Fruit fly (Drosophila melanogaster) whole organism, embryonic: Measurements from ENCODE around the gene Rad1.
A peak's percentile ranks its signal among the peaks of the same experiment; 100 is the strongest.

Experiments
- Atf3 ChIP-seq: fragments of 200-800 bp; sonication (Bioruptor generic); optimal IDR thresholded peaks from 3 replicates; lab custom pipeline; 2016; ENCODE audit warnings: missing biosample characterization, missing genetic modification characterization
- BEAF-32 ChIP-seq: fragments of 200-800 bp; sonication (Bioruptor generic); optimal IDR thresholded peaks from 3 replicates; lab custom pipeline; 2017; ENCODE audit warnings: missing biosample characterization, missing genetic modification characterization, mild to moderate bottlenecking, moderate library complexity, missing genetic modification reagents
- C15 ChIP-seq: fragments of 200-800 bp; sonication (Bioruptor generic); IDR thresholded peaks from 3 replicates; pipeline ENCODE4 v1.3.6; 2022; ENCODE audit warnings: missing biosample characterization, missing genetic modification characterization
- CG10274 ChIP-seq: fragments of 200-800 bp; sonication (Bioruptor generic); optimal IDR thresholded peaks from 3 replicates; lab custom pipeline; 2017; ENCODE audit warnings: missing biosample characterization, mild to moderate bottlenecking, missing genetic modification characterization
- CG11093 ChIP-seq: fragments of 200-800 bp; sonication (Bioruptor generic); IDR thresholded peaks from 3 replicates; pipeline ENCODE4 v1.3.6; 2022; ENCODE audit warnings: missing biosample characterization, missing genetic modification characterization
- CG13624 ChIP-seq: fragments of 200-800 bp; sonication (Bioruptor generic); optimal IDR thresholded peaks from 2 replicates; lab custom pipeline; 2016; ENCODE audit warnings: missing biosample characterization, missing genetic modification characterization
- CG14441 ChIP-seq: fragments of 200-800 bp; sonication (Bioruptor generic); IDR thresholded peaks from 2 replicates; pipeline ENCODE4 v1.3.6; 2022; ENCODE audit warnings: missing biosample characterization, missing genetic modification characterization
- CG15479 ChIP-seq: fragments of 200-800 bp; sonication (Bioruptor generic); optimal IDR thresholded peaks from 3 replicates; lab custom pipeline; 2019; ENCODE audit warnings: missing biosample characterization, mild to moderate bottlenecking, missing genetic modification characterization, moderate library complexity
- CG17361 ChIP-seq: fragments of 200-800 bp; sonication (Bioruptor generic); IDR thresholded peaks from 3 replicates; pipeline ENCODE4 v1.3.6; 2022; ENCODE audit warnings: missing biosample characterization, missing genetic modification characterization
- CG2116 ChIP-seq: fragments of 200-800 bp; sonication (Bioruptor generic); optimal IDR thresholded peaks from 3 replicates; lab custom pipeline; 2018; ENCODE audit warnings: missing biosample characterization, mild to moderate bottlenecking, missing genetic modification characterization
- CG2120 ChIP-seq: fragments of 200-800 bp; sonication (Bioruptor generic); optimal IDR thresholded peaks from 3 replicates; lab custom pipeline; 2016; ENCODE audit warnings: missing biosample characterization, missing genetic modification characterization
- CG2889 ChIP-seq: fragments of 200-800 bp; sonication (Bioruptor generic); IDR thresholded peaks from 3 replicates; pipeline ENCODE4 v1.3.6; 2022; ENCODE audit warnings: missing biosample characterization, missing genetic modification characterization
- CG30403 ChIP-seq: fragments of 200-800 bp; sonication (Bioruptor generic); optimal IDR thresholded peaks from 3 replicates; lab custom pipeline; 2016; ENCODE audit warnings: missing biosample characterization, missing genetic modification characterization
- CG31388 ChIP-seq: fragments of 200-800 bp; sonication (Bioruptor generic); optimal IDR thresholded peaks from 2 replicates; lab custom pipeline; 2016; ENCODE audit warnings: missing biosample characterization, missing genetic modification characterization
- CG34224 ChIP-seq: fragments of 200-800 bp; sonication (Bioruptor generic); IDR thresholded peaks from 3 replicates; pipeline ENCODE4 v1.3.6; 2022; ENCODE audit warnings: missing biosample characterization, missing genetic modification characterization; ENCODE audit not compliant: partially characterized antibody
- CG9876 ChIP-seq: fragments of 200-800 bp; sonication (Bioruptor generic); optimal IDR thresholded peaks from 2 replicates; lab custom pipeline; 2016; ENCODE audit warnings: missing biosample characterization, missing genetic modification characterization
- D19A ChIP-seq: fragments of 200-800 bp; optimal IDR thresholded peaks from 3 replicates; lab custom pipeline; 2019; ENCODE audit warnings: missing biosample characterization, mild to moderate bottlenecking, missing genetic modification characterization, moderate library complexity
- Dek ChIP-seq: fragments of 200-800 bp; sonication (Bioruptor generic); optimal IDR thresholded peaks from 3 replicates; lab custom pipeline; 2019; ENCODE audit warnings: missing biosample characterization, mild to moderate bottlenecking, missing genetic modification characterization, moderate library complexity
- Dll ChIP-seq: fragments of 200-800 bp; sonication (Bioruptor generic); IDR thresholded peaks from 4 replicates; pipeline ENCODE4 v1.3.6; 2022; ENCODE audit warnings: missing biosample characterization, missing genetic modification characterization; ENCODE audit not compliant: partially characterized antibody
- E2f2 ChIP-seq: fragments of 200-800 bp; sonication (Bioruptor generic); IDR thresholded peaks from 2 replicates; pipeline ENCODE4 v1.3.6; 2022; ENCODE audit warnings: missing biosample characterization, missing genetic modification characterization
- Elba2 ChIP-seq: fragments of 200-800 bp; sonication (Bioruptor generic); optimal IDR thresholded peaks from 3 replicates; lab custom pipeline; 2016; ENCODE audit warnings: missing biosample characterization, missing genetic modification characterization
- H2.0 ChIP-seq: fragments of 200-800 bp; sonication (Bioruptor generic); IDR thresholded peaks from 2 replicates; pipeline ENCODE4 v1.3.6; 2022; ENCODE audit warnings: missing biosample characterization, missing genetic modification characterization
- HLH3B ChIP-seq: fragments of 200-800 bp; sonication (Bioruptor generic); IDR thresholded peaks from 2 replicates; pipeline ENCODE4 v1.3.6; 2022; ENCODE audit warnings: missing biosample characterization, missing genetic modification characterization
- HmgZ ChIP-seq: fragments of 200-800 bp; sonication (Bioruptor generic); optimal IDR thresholded peaks from 2 replicates; lab custom pipeline; 2018; ENCODE audit warnings: missing biosample characterization, mild to moderate bottlenecking, missing genetic modification characterization
- Hmr ChIP-seq: fragments of 200-800 bp; sonication (Bioruptor generic); optimal IDR thresholded peaks from 3 replicates; lab custom pipeline; 2017; ENCODE audit warnings: mild to moderate bottlenecking, missing biosample characterization, missing genetic modification reagents, missing genetic modification characterization
- Lim3 ChIP-seq: fragments of 200-800 bp; sonication (Bioruptor generic); IDR thresholded peaks from 2 replicates; pipeline ENCODE4 v1.3.6; 2022; ENCODE audit warnings: missing biosample characterization, missing genetic modification characterization
- MESR4 ChIP-seq: fragments of 200-800 bp; sonication (Bioruptor generic); optimal IDR thresholded peaks from 2 replicates; lab custom pipeline; 2018; ENCODE audit warnings: missing biosample characterization, mild to moderate bottlenecking, missing genetic modification characterization, moderate library complexity
- Ptx1 ChIP-seq: fragments of 200-800 bp; sonication (Bioruptor generic); IDR thresholded peaks from 2 replicates; pipeline ENCODE4 v1.3.6; 2022; ENCODE audit warnings: missing biosample characterization, missing genetic modification characterization
- Sox102F ChIP-seq: fragments of 200-800 bp; sonication (Bioruptor generic); optimal IDR thresholded peaks from 2 replicates; lab custom pipeline; 2018; ENCODE audit warnings: missing biosample characterization, mild to moderate bottlenecking, missing genetic modification characterization, moderate library complexity
- Ssrp ChIP-seq: fragments of 200-800 bp; sonication (Bioruptor generic); optimal IDR thresholded peaks from 2 replicates; lab custom pipeline; 2018; ENCODE audit warnings: missing biosample characterization, mild to moderate bottlenecking, missing genetic modification characterization, moderate library complexity
- Trl ChIP-seq, 3 experiments: fragments of >200 bp in 2 of 3; fragments of 200-800 bp in 1 of 3; sonication (Bioruptor generic) in 1 of 3; optimal IDR thresholded peaks; 2 replicates in 1 of 3; 3 replicates in 2 of 3; lab custom pipeline; 2016 to 2017; ENCODE audit warnings: missing biosample characterization in 1 of 3, missing genetic modification characterization in 1 of 3
- bbx ChIP-seq: fragments of 200-800 bp; sonication (Bioruptor generic); IDR thresholded peaks from 2 replicates; pipeline ENCODE4 v1.3.6; 2022; ENCODE audit warnings: missing biosample characterization, missing genetic modification characterization; ENCODE audit not compliant: partially characterized antibody
- btn ChIP-seq: fragments of 200-800 bp; sonication (Bioruptor generic); optimal IDR thresholded peaks from 2 replicates; lab custom pipeline; 2016; ENCODE audit warnings: missing biosample characterization, missing genetic modification characterization
- da ChIP-seq: fragments of 200-800 bp; sonication (Bioruptor generic); optimal IDR thresholded peaks from 2 replicates; lab custom pipeline; 2016; ENCODE audit warnings: missing biosample characterization, missing genetic modification characterization
- dm ChIP-seq: fragments of 200-800 bp; sonication (Bioruptor generic); optimal IDR thresholded peaks from 3 replicates; lab custom pipeline; 2016; ENCODE audit warnings: missing biosample characterization, missing genetic modification characterization
- emc ChIP-seq: fragments of 200-800 bp; sonication (Bioruptor generic); optimal IDR thresholded peaks from 2 replicates; lab custom pipeline; 2016; ENCODE audit warnings: missing biosample characterization, missing genetic modification characterization
- gfzf ChIP-seq: fragments of 200-800 bp; sonication (Bioruptor generic); optimal IDR thresholded peaks from 2 replicates; lab custom pipeline; 2016; ENCODE audit warnings: missing biosample characterization, mild to moderate bottlenecking, missing genetic modification characterization, moderate library complexity
- hb ChIP-seq: fragments of 200-800 bp; sonication (Bioruptor generic); IDR thresholded peaks from 3 replicates; pipeline ENCODE4 v1.3.6; 2022; ENCODE audit warnings: missing biosample characterization, missing genetic modification characterization; ENCODE audit not compliant: partially characterized antibody
- hbn ChIP-seq: fragments of 200-800 bp; sonication (Bioruptor generic); IDR thresholded peaks from 2 replicates; pipeline ENCODE4 v1.3.6; 2022; ENCODE audit warnings: missing biosample characterization, missing genetic modification characterization; ENCODE audit not compliant: partially characterized antibody
- insv ChIP-seq, 2 experiments: fragments of 200-800 bp; sonication (Bioruptor generic); optimal IDR thresholded peaks; 3 replicates each; lab custom pipeline; 2016 to 2018; ENCODE audit warnings: missing biosample characterization in 2 of 2, missing genetic modification characterization in 2 of 2
- kah ChIP-seq: fragments of 200-800 bp; sonication (Bioruptor generic); optimal IDR thresholded peaks from 2 replicates; lab custom pipeline; 2018; ENCODE audit warnings: missing biosample characterization, mild to moderate bottlenecking, missing genetic modification characterization
- lab ChIP-seq: fragments of 200-800 bp; sonication (Bioruptor generic); optimal IDR thresholded peaks from 3 replicates; lab custom pipeline; 2017; ENCODE audit warnings: missing biosample characterization, missing genetic modification characterization, mild to moderate bottlenecking, moderate library complexity, missing genetic modification reagents
- lola ChIP-seq, 3 experiments: fragments of >200 bp in 2 of 3; fragments of 200-800 bp in 1 of 3; sonication (Bioruptor generic) in 1 of 3; optimal IDR thresholded peaks; 2 replicates each; lab custom pipeline; 2017 to 2019; ENCODE audit warnings: missing biosample characterization in 3 of 3, missing genetic modification characterization in 3 of 3, mild to moderate bottlenecking in 1 of 3, moderate library complexity in 1 of 3
- nerfin-2 ChIP-seq: fragments of 200-800 bp; sonication (Bioruptor generic); IDR thresholded peaks from 2 replicates; pipeline ENCODE4 v1.3.6; 2022; ENCODE audit warnings: missing biosample characterization, missing genetic modification characterization; ENCODE audit not compliant: partially characterized antibody
- phol ChIP-seq: fragments of 200-800 bp; sonication (Bioruptor generic); optimal IDR thresholded peaks from 3 replicates; lab custom pipeline; 2018; ENCODE audit warnings: missing biosample characterization, mild to moderate bottlenecking, missing genetic modification characterization, moderate library complexity
- stwl ChIP-seq: fragments of 200-800 bp; sonication (Bioruptor generic); optimal IDR thresholded peaks from 3 replicates; lab custom pipeline; 2018; ENCODE audit warnings: missing biosample characterization, mild to moderate bottlenecking, missing genetic modification characterization, moderate library complexity
- z ChIP-seq: fragments of 200-800 bp; sonication (Bioruptor generic); IDR thresholded peaks from 3 replicates; pipeline ENCODE4 v1.3.6; 2022; ENCODE audit warnings: missing biosample characterization, missing genetic modification characterization

Gene Rad1

dm6 chr2L:2576565-2577360 is 1.9 kb upstream of the Rad1 start, which contains the start of gene insv:
Gene insv, minus strand, starts transcription at chr2L:2576997.
- peak; percentile 39; the same call in 1 of the 2 replicates for TF ChIP-seq bbx
- peak; percentile 39; the same call in 1 of the 3 replicates for TF ChIP-seq z (GFP tag; lab: Robert Waterston, UW)
- peak; percentile 54 for TF ChIP-seq stwl
- TF ChIP-seq CG14441 (GFP tag; lab: Robert Waterston, UW) = no peak
- peak; percentile 4 for TF ChIP-seq CG2120 (GFP tag; lab: Kevin White, UChicago)
- TF ChIP-seq HmgZ (tag; lab: Kevin White, UChicago) = no peak
- no peak for TF ChIP-seq CG9876
- 0 out of 3 replicates have a peak, but pooled peaks have one; percentile 14 for TF ChIP-seq CG17361 (GFP tag; lab: Robert Waterston, UW)
- no peak for TF ChIP-seq btn (GFP tag; lab: Kevin White, UChicago)
- TF ChIP-seq CG13624 = no peak
- no peak for TF ChIP-seq H2.0 (GFP tag; lab: Robert Waterston, UW)
- TF ChIP-seq dm (GFP tag; lab: Kevin White, UChicago) = no peak
- TF ChIP-seq hbn (GFP tag; lab: Robert Waterston, UW) = peak; percentile 52; the same call in 1 of the 2 replicates
- TF ChIP-seq emc (GFP tag; lab: Kevin White, UChicago) = no peak
- TF ChIP-seq Ptx1 (GFP tag; lab: Robert Waterston, UW) = peak; percentile 37; the same call in 1 of the 2 replicates
- peak in 1 of 2 experiments; percentile 29 for TF ChIP-seq Trl (optimal IDR thresholded peaks at IDR 0.05; lab: Kevin White, UChicago)
- no peak for TF ChIP-seq Trl (GFP tag; optimal IDR thresholded peaks at IDR 0.05; lab: Kevin White, UChicago)
- TF ChIP-seq Lim3 = no peak
- peak; percentile 76 for TF ChIP-seq kah (GFP tag; lab: Kevin White, UChicago)
- 0 out of 2 replicates have a peak, but pooled peaks have one; percentile 9 for TF ChIP-seq E2f2
- peak in 1 of 3 experiments; percentile 2 for TF ChIP-seq lola (GFP tag; optimal IDR thresholded peaks at IDR 0.05; lab: Kevin White, UChicago)
- TF ChIP-seq CG15479 = peak; percentile 9
- TF ChIP-seq Sox102F (GFP tag; lab: Kevin White, UChicago) = no peak
- no peak for TF ChIP-seq Atf3 (GFP tag; lab: Kevin White, UChicago)
- no peak for TF ChIP-seq CG10274 (GFP tag; lab: Kevin White, UChicago)
- TF ChIP-seq hb (GFP tag; lab: Robert Waterston, UW) = 0 out of 3 replicates have a peak, but pooled peaks have one; percentile 52
- no peak for TF ChIP-seq Dek (tag; lab: Kevin White, UChicago)
- no peak for TF ChIP-seq CG31388 (GFP tag; lab: Kevin White, UChicago)
- TF ChIP-seq HLH3B (GFP tag; lab: Robert Waterston, UW) = 0 out of 2 replicates have a peak, but pooled peaks have one; percentile 13
- TF ChIP-seq Ssrp (tag; lab: Kevin White, UChicago) = no peak
- peak; percentile 5 for TF ChIP-seq CG30403
- no peak for TF ChIP-seq lab
- peak; percentile 25 to 99 for TF ChIP-seq insv (GFP tag; optimal IDR thresholded peaks at IDR 0.05; lab: Kevin White, UChicago)
- TF ChIP-seq Elba2 = peak; percentile 44
- TF ChIP-seq C15 (GFP tag; lab: Robert Waterston, UW) = no peak
- TF ChIP-seq CG34224 (GFP tag; lab: Robert Waterston, UW) = peak; percentile 52; the same call in 2 of the 3 replicates
- TF ChIP-seq CG2889 (GFP tag; lab: Robert Waterston, UW) = no peak
- TF ChIP-seq gfzf (GFP tag; lab: Kevin White, UChicago) = no peak
- TF ChIP-seq nerfin-2 = 0 out of 2 replicates have a peak, but pooled peaks have one; percentile 37
- TF ChIP-seq CG11093 (GFP tag; lab: Robert Waterston, UW) = no peak
- no peak for TF ChIP-seq D19A (tag; lab: Kevin White, UChicago)
- peak; percentile 15 for TF ChIP-seq MESR4 (GFP tag; lab: Kevin White, UChicago)
- peak; percentile 80 for TF ChIP-seq Dll
- TF ChIP-seq CG2116 (GFP tag; lab: Kevin White, UChicago) = no peak
- peak; percentile 1 for TF ChIP-seq phol (tag; lab: Kevin White, UChicago)
- TF ChIP-seq da (GFP tag; lab: Kevin White, UChicago) = no peak
- TF ChIP-seq BEAF-32 = peak; percentile 60
- no peak for TF ChIP-seq Hmr
